Worm (Caenorhabditis elegans) whole organism, L4/young adult: Measurements from ENCODE around the gene lnkn-1.

ENCODE experiments used
- W03F9.2 ChIP-seq: fragments of 150-350 bp; optimal IDR thresholded peaks from 2 replicates; lab custom pipeline; 2014; ENCODE audit warnings: missing biosample characterization, missing genetic modification characterization
- dao-5 ChIP-seq: sonication (generic microtip); optimal IDR thresholded peaks from 2 replicates; lab custom pipeline; 2016; ENCODE audit warnings: missing genotype, missing genetic modification characterization, moderate library complexity, missing compliant biosample characterization
- him-1 ChIP-seq: sonication (generic microtip); optimal IDR thresholded peaks from 2 replicates; lab custom pipeline; 2016; ENCODE audit warnings: missing genotype, missing genetic modification reagents, missing genetic modification characterization, missing compliant biosample characterization

The lnkn-1 gene

DNA sequence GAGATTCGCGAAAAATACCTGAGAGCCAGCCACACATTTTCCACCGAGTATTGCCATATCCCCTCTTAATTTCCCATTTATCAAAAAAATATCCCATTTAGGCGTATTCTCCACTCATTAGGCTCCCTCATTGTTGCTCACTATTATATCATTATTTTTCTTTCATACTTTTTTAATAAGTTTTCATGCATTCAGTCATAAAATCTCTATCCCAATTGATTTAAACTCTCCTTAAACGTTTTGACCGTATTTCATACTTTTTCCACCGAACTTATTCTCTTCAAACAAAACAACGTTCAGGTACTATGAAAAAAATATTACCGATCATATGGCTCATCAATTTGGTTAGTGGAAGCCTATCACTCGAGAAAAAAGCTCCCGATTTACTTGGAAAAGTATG is at the start of gene lnkn-1:
Gene lnkn-1 (plus strand): TSS at position 301 of the 400 bp plus-strand sequence.
- no peak for TF ChIP-seq him-1 (tag; lab: Kevin White, UChicago)
- TF ChIP-seq dao-5 (tag; lab: Kevin White, UChicago): no peak
- no peak for TF ChIP-seq W03F9.2 (tag; lab: Kevin White, UChicago)

DNA sequence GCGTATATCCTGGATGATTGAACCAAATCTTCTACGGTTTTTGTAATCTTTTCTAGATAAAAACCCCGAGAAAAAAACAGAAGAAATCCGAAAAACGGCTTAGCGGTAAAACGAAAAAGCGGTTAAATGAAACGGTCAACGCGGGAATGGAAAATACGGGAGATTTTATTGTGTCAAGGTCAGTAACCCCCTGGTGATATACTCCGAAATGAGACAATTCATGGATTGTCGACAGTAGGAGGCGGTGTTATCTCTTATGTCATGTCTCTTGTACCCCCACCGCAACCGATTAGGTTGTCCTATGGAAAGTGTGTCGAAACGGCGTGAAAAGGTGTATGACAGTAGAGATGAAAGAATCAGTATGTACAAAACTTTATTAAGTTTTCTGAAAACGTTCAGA is 45.9 kb upstream of the lnkn-1 start:
- TF ChIP-seq W03F9.2 (tag; lab: Kevin White, UChicago) (no peak), dao-5 (tag; lab: Kevin White, UChicago) (no peak), him-1 (tag; lab: Kevin White, UChicago) (no peak)

DNA sequence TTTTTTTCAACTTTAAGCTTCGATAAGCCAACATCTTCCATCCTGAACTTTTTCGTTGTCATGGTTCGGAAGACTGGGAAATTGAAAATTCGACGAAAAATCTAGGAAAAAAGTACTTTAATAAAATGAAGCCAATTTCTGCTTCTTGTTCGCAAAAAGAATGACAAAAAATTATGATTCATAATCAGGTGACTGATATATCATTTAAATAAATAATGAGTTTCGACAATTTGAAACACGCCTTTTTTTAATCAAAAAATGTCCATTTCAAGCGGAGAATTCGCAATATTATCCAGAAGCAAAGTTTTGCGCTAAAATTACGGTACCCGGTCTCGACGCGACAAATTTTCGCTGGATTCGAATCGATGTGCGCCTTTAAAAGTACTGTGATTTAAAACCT is 44.9 kb upstream of the lnkn-1 start, which contains the start of gene F44E2.6:
Gene F44E2.6 (minus strand): TSS at position 101 of the 400 bp plus-strand sequence.
- TF ChIP-seq dao-5 (tag; lab: Kevin White, UChicago) (no peak), W03F9.2 (tag; lab: Kevin White, UChicago) (no peak), him-1 (tag; lab: Kevin White, UChicago) (no peak)

DNA sequence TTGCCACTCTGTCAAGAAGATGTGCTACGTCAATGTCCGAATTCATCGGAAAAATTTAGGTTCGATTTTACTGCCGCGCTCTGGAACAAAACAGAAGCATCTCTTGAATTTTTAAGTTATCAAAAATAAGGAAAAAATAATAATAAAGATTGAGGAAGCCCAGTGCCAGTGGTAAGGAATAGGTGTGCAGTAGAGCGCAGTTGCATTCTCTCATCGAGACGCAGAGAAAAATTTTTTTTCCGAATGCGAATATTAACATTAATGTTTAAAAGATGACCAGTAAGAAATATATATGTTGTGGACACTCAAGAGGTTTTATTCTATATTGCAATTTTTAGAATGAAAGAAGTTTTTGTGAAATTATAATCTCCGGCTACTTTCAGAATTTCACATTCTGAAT is 42.3 kb upstream of the lnkn-1 start:
- TF ChIP-seq him-1 (tag; lab: Kevin White, UChicago) (no peak), dao-5 (tag; lab: Kevin White, UChicago) (no peak), W03F9.2 (tag; lab: Kevin White, UChicago) (peak; percentile 73)

DNA sequence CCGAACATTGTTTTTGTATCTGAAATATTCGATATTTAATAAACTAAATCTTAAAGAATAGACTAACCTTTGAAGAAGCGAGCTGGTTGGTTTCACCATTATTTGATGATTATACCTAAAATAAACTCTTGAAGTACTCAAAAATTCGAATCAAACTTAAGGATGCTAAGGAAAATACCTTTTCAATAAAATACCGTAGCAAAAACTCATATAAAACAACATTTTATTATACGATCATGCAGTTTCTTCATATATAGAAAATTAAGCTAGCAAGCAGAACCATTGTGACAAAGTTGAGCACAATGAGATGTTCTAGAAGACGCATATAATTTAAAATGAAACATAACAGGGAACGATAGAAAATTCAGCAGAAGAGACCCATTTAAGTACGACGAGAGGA is 41.7 kb upstream of the lnkn-1 start, which contains the start of gene F44E2.7:
Gene F44E2.7 (minus strand): TSS at position 101 of the 400 bp plus-strand sequence.
- TF ChIP-seq him-1 (tag; lab: Kevin White, UChicago) (no peak), W03F9.2 (tag; lab: Kevin White, UChicago) (no peak), dao-5 (tag; lab: Kevin White, UChicago) (no peak)

DNA sequence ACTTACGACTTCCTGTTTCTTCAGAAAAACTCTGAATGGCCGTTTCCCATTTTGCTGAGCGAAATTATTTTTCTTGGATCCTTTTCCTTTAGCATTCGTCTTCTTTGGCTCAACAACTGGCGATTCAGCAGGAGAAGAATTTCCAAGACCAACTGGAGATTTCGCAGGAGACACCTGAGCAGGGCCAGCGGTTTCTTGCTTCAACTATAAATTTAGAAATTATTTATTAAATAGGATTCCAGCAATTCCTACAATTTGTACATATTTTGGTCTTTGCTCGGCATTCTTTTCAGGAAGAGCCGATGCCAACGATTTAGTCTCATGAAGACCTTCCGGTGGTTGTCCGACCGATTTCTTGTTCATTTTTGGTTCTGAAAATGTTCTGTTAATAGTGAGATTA is 40.5 kb upstream of the lnkn-1 start, which contains the start of gene F44E2.8:
Gene F44E2.8 (minus strand): TSS at position 371 of the 400 bp plus-strand sequence.
- TF ChIP-seq dao-5 (tag; lab: Kevin White, UChicago): no peak
- TF ChIP-seq him-1 (tag; lab: Kevin White, UChicago): no peak
- no peak for TF ChIP-seq W03F9.2 (tag; lab: Kevin White, UChicago)

DNA sequence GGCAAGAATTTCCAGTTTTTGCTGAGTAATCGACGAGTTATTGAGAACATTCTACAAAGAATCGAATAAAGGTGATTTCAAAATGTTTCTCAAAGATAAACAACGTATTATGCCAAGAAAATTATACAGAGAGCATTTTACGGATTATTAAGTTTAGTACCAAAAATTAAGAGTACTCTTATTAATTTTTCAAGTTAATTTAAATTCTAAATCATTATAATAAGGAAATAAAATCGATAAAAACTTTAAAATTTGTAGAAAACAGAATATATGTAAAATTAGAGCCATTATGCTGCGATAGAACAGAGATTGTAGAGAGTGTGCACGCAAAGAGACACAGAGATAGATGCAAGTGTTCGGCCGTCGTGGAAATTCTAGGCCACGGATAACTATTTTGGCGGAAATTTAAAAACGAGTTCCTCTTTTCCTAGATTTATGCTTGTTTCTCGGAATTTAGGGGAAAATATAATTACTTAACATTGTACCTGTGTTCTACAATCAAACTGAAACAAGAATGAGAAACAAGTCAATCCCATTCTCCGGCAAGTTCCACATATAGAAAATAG is 39.5 kb upstream of the lnkn-1 start, which contains the start of gene F44E2.9:
Gene F44E2.9 (minus strand): TSS at position 51 of the 566 bp plus-strand sequence.
- TF ChIP-seq him-1 (tag; lab: Kevin White, UChicago): no peak
- TF ChIP-seq W03F9.2 (tag; lab: Kevin White, UChicago): peak; percentile 85
- no peak for TF ChIP-seq dao-5 (tag; lab: Kevin White, UChicago)

DNA sequence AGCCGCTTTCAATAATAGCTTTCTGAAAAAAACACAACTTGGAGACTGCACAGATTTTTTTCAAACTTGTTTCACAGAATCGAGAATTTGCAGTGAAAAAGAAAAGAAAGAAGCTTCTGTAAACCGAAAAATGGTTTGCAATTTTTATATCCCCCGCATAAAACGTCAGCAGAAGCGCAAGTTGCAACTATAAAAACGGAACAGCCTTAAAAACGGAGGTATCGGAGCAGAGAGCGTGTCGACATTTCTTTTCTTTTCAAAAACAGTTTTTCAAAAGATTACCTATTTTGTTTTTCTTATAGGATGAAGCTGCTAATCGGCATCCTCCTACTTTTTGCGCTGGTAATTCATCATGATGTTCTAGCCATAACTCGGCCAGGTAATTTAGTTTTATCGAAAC is 38.1 kb upstream of the lnkn-1 start, which contains the start of gene plg-1:
Gene plg-1 (plus strand): TSS at position 301 of the 400 bp plus-strand sequence.
- TF ChIP-seq dao-5 (tag; lab: Kevin White, UChicago): no peak
- no peak for TF ChIP-seq W03F9.2 (tag; lab: Kevin White, UChicago)
- TF ChIP-seq him-1 (tag; lab: Kevin White, UChicago): no peak

DNA sequence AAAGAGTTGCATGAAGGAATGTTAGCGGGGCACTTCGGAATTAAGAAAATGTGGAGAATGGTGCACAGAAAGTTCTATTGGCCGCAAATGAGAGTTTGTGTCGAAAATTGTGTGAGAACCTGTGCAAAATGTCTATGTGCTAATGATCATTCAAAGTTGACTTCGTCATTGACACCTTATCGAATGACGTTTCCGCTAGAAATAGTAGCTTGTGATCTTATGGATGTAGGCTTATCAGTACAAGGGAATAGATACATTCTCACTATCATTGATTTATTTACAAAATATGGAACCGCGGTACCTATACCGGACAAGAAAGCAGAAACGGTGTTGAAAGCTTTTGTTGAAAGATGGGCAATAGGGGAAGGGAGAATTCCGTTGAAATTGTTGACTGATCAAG is 31.5 kb upstream of the lnkn-1 start:
- TF ChIP-seq W03F9.2 (tag; lab: Kevin White, UChicago): no peak
- no peak for TF ChIP-seq him-1 (tag; lab: Kevin White, UChicago)
- no peak for TF ChIP-seq dao-5 (tag; lab: Kevin White, UChicago)

DNA sequence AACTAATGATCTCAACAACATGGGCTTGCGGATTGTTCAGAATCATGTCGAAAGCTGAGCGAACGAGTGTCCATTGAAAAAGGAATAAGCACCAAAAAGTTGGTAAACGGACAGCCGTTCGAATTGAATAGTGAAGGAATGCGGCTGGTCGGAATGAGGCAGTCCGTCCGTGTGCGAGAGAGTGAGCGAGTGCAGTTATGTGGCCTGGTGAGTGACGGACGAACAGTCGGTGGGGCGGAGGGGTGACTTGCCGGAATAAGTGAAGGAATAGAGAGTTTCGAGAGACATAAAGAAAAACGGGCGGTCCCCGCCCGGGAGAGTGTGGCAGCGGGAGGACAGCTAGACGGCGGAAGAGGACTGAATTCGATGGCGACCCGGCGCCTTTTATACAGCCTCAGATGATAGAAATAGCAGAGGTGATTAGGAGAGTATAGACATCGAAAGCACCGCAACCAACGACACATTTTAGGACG is 24.7 kb upstream of the lnkn-1 start:
- TF ChIP-seq dao-5 (tag; lab: Kevin White, UChicago): peak; percentile 45
- TF ChIP-seq W03F9.2 (tag; lab: Kevin White, UChicago): peak; percentile 45
- TF ChIP-seq him-1 (tag; lab: Kevin White, UChicago): no peak

DNA sequence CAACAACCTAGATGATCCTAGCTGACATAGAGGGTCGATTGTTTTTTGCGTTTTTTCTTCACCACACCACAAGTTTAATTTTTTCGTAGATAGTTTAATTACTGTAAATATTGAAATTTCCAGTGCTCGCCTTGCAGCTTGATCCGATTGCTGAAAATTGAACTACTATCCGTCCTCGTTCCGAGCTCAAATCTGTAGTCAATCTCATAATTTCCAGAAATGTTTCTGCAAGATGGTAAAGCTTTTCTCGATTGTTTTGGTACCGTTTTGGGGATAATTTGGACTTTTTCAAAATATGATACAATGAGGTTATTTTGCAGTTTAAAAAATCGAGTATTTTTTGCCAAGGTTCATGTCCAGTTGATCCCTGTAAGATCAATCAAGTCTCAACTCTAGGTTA is 24.0 kb upstream of the lnkn-1 start:
- TF ChIP-seq him-1 (tag; lab: Kevin White, UChicago) (no peak), W03F9.2 (tag; lab: Kevin White, UChicago) (no peak), dao-5 (tag; lab: Kevin White, UChicago) (no peak)

DNA sequence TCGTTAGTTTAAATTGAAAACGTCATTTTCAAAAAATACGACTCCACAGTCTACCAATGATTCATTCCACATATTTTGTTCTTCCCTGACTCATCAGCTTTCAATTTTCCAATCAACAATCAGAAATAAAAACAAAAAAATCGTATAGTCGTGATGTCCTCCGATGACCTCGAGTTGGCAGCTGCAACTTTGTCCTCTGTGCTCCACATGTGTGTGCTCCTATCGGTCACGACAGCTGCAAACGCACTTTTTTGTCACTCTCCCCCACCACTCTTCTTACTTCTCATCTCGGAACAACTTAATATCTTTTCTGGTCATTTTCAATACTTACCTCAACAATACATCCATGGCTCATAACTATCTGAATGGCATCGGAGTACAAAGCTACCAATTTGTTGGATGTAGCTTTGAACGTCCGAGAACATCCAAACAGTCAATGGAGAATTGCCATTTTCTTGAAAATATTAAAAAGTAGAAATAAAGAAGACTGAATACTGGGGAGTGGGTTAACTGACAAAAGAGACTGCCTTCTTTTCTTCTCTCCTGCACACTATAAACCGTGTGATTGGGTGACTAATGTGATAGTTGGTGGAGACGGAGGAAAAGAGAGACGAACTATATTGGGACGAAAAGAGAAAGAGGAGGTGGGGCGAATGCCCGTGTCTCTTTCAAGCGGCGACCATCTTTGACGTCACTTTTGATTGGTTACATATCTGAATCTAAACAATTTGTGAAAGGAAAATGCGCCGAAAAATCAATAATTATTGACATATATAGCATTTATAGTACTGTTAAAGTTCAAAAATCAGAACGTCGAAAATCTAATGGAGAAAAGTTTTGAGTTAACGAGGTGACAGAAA is 22.8 kb upstream of the lnkn-1 start:
- no peak for TF ChIP-seq him-1 (tag; lab: Kevin White, UChicago)
- TF ChIP-seq W03F9.2 (tag; lab: Kevin White, UChicago): no peak
- no peak for TF ChIP-seq dao-5 (tag; lab: Kevin White, UChicago)
